Worm (Caenorhabditis elegans) whole organism, L3 larva: ENCODE measurements around the gene ZK105.11.

Experiments
- ceh-16 ChIP-seq: sonication (generic microtip); optimal IDR thresholded peaks from 2 replicates; lab custom pipeline; 2017; ENCODE audit warnings: missing biosample characterization, missing genetic modification characterization
- ceh-28 ChIP-seq: fragments of 150-350 bp; optimal IDR thresholded peaks from 2 replicates; lab custom pipeline; 2014; ENCODE audit warnings: missing biosample characterization, missing genetic modification reagents, missing genetic modification characterization
- elt-2 ChIP-seq: sonication (generic microtip); optimal IDR thresholded peaks from 2 replicates; lab custom pipeline; 2016; ENCODE audit warnings: missing genetic modification reagents, mild to moderate bottlenecking, missing genetic modification characterization, missing compliant biosample characterization
- fos-1 ChIP-seq: fragments of 150-350 bp; optimal IDR thresholded peaks from 2 replicates; lab custom pipeline; 2014; ENCODE audit warnings: missing biosample characterization, missing genetic modification characterization
- mdl-1 ChIP-seq: fragments of 150-350 bp; optimal IDR thresholded peaks from 2 replicates; lab custom pipeline; 2014; ENCODE audit warnings: missing biosample characterization, missing genetic modification characterization
- nhr-12 ChIP-seq: fragments of 150-350 bp; optimal IDR thresholded peaks from 2 replicates; lab custom pipeline; 2014; ENCODE audit warnings: missing biosample characterization, missing genetic modification characterization
- nhr-28 ChIP-seq: fragments of 150-350 bp; optimal IDR thresholded peaks from 2 replicates; lab custom pipeline; 2014; ENCODE audit warnings: missing biosample characterization, missing genetic modification characterization
- nhr-76 ChIP-seq: fragments of 150-350 bp; sonication (generic microtip); optimal IDR thresholded peaks from 5 replicates; lab custom pipeline; 2014; ENCODE audit warnings: missing biosample characterization, missing genetic modification characterization
- pqm-1 ChIP-seq: fragments of 150-350 bp; optimal IDR thresholded peaks from 2 replicates; lab custom pipeline; 2017; ENCODE audit warnings: missing biosample characterization, missing genetic modification characterization, inconsistent platforms

DNA sequence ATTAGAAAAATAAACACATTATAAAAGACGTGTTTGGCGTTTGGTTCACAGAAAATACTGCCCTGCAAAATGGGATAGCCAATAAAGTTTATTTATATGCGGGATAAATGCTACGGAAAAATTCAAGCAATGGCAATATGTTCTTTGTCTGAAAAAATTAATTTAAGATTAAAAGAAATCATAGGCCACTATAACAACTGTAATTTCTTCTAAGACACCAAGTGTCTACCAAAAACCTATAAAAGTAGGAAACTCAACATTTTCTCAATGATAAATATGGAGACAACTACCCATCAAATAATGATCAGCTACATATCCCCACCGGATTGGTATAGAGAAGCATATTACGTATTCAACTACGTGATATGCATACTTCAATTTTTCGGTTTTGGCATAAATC, 3.1 kb downstream of the ZK105.11 start, which contains the start of gene srw-3:
- no peak for TF ChIP-seq ceh-16 (tag; lab: Kevin White, UChicago)
- TF ChIP-seq ceh-28 (tag; lab: Kevin White, UChicago): no peak
- no peak for TF ChIP-seq pqm-1 (tag; lab: Kevin White, UChicago)
- no peak for TF ChIP-seq fos-1 (tag; lab: Kevin White, UChicago)
- no peak for TF ChIP-seq nhr-28 (tag; lab: Kevin White, UChicago)
- TF ChIP-seq nhr-76 (tag; lab: Kevin White, UChicago): no peak
- no peak for TF ChIP-seq mdl-1
- no peak for TF ChIP-seq elt-2
- no peak for TF ChIP-seq nhr-12 (tag; lab: Kevin White, UChicago)
